Fruit fly (Drosophila melanogaster) ovary, adult (tissue): Measurements from ENCODE around the gene CCT4.

ENCODE experiments used
- CG17801 ChIP-seq: fragments of 200-800 bp; optimal IDR thresholded peaks from 2 replicates; lab custom pipeline; 2019; ENCODE audit warnings: missing biosample characterization, mild to moderate bottlenecking, missing genetic modification characterization, moderate library complexity; ENCODE audit not compliant: partially characterized antibody

The CCT4 gene

DNA sequence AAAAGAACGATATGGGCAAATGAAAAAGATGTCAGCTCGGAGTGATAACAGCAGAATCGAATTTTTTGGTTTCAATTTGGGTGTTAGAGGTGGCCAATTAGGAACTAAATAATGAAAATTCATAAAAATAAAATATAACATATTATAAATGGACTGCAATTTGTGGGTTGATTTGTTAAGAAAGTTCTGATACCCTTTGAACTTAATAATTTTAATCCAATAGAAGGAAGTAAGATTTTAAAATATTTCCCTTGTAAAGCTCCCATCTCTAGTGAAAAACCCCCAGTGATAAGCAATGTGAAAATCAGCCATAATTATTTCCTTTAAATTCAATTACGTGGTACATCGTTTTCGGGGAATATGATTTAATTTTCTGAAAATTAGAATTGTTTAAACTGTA is 48.4 kb downstream of the CCT4 start:
- no peak for TF ChIP-seq CG17801 (GFP tag; lab: Kevin White, UChicago)

DNA sequence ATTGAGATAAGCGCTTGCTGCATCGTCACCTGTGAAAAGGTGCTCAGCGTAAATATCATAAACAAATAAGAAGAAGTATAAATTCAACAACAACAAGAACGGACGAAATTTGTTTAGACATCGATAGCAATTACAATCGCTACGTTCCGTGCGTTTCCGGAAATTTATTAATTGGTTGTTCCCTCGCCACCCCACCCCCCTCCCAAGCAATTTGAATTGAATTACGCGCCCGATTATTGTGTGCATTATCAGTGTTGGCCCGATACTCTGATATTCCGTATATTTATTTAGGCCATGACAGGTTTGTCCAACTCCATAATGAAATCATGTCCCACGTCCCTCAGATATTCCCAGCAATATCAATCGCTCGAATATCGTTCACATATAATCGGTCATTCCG is 51.2 kb downstream of the CCT4 start:
- TF ChIP-seq CG17801 (GFP tag; lab: Kevin White, UChicago) = no peak
